Worm (Caenorhabditis elegans) whole organism, early embryonic: ENCODE measurements around the gene lido-14.

Source experiments
- B0310.2 ChIP-seq: sonication (generic microtip); optimal IDR thresholded peaks from 2 replicates; lab custom pipeline; 2016; ENCODE audit warnings: mild to moderate bottlenecking, missing genetic modification characterization, missing compliant biosample characterization
- F13C5.2 ChIP-seq: sonication (generic microtip); optimal IDR thresholded peaks from 2 replicates; lab custom pipeline; 2017; ENCODE audit warnings: mild to moderate bottlenecking, missing genetic modification characterization, inconsistent platforms, missing compliant biosample characterization
- aly-1 ChIP-seq: sonication (generic microtip); optimal IDR thresholded peaks from 2 replicates; lab custom pipeline; 2016; ENCODE audit warnings: missing genetic modification characterization, missing compliant biosample characterization
- ama-1 ChIP-seq: fragments of 150-350 bp; optimal IDR thresholded peaks from 2 replicates; lab custom pipeline; 2014
- ceh-13 ChIP-seq: fragments of 200-800 bp; sonication (Bioruptor generic); optimal IDR thresholded peaks from 2 replicates; lab custom pipeline; 2018; ENCODE audit warnings: mild to moderate bottlenecking, missing genetic modification characterization, missing compliant biosample characterization
- ceh-36 ChIP-seq: sonication (generic microtip); optimal IDR thresholded peaks from 2 replicates; lab custom pipeline; 2016; ENCODE audit warnings: missing genetic modification characterization, inconsistent platforms, missing compliant biosample characterization
- ets-7 ChIP-seq: sonication (generic microtip); optimal IDR thresholded peaks from 2 replicates; lab custom pipeline; 2016; ENCODE audit warnings: missing genotype, missing genetic modification characterization, missing compliant biosample characterization
- flt-1 ChIP-seq: fragments of 200-800 bp; sonication (Bioruptor generic); IDR thresholded peaks from 2 replicates; pipeline ENCODE4 v1.3.6; 2022; ENCODE audit warnings: missing genetic modification characterization, missing compliant biosample characterization
- hmbx-1 ChIP-seq: sonication (generic microtip); optimal IDR thresholded peaks from 2 replicates; lab custom pipeline; 2016; ENCODE audit warnings: mild to moderate bottlenecking, missing genetic modification characterization, missing compliant biosample characterization
- hmg-4 ChIP-seq: fragments of 200-800 bp; sonication (Bioruptor generic); optimal IDR thresholded peaks from 2 replicates; lab custom pipeline; 2018; ENCODE audit warnings: mild to moderate bottlenecking, missing genetic modification characterization, missing compliant biosample characterization
- hnd-1 ChIP-seq: sonication (generic microtip); optimal IDR thresholded peaks from 2 replicates; lab custom pipeline; 2016; ENCODE audit warnings: missing genetic modification characterization, missing compliant biosample characterization
- pes-1 ChIP-seq: fragments of 200-800 bp; sonication (Bioruptor generic); IDR thresholded peaks from 2 replicates; pipeline ENCODE4 v1.3.6; 2022; ENCODE audit warnings: missing genetic modification reagents, missing genetic modification characterization, missing compliant biosample characterization
- scrt-1 ChIP-seq: fragments of 200-800 bp; sonication (Bioruptor generic); IDR thresholded peaks from 2 replicates; pipeline ENCODE4 v1.3.6; 2022; ENCODE audit warnings: missing genetic modification characterization, missing compliant biosample characterization
- sea-1 ChIP-seq: fragments of 200-800 bp; sonication (Bioruptor generic); conservative IDR thresholded peaks from 2 replicates; pipeline ENCODE4 v1.3.6; 2022; ENCODE audit warnings: missing genetic modification characterization, missing compliant biosample characterization
- tbx-11 ChIP-seq: fragments of 200-800 bp; sonication (Bioruptor generic); IDR thresholded peaks from 2 replicates; pipeline ENCODE4 v1.3.6; 2022; ENCODE audit warnings: missing genetic modification characterization, missing compliant biosample characterization
- tbx-37 ChIP-seq: fragments of 200-800 bp; sonication (Bioruptor generic); conservative IDR thresholded peaks from 2 replicates; pipeline ENCODE4 v1.3.6; 2022; ENCODE audit warnings: missing genetic modification reagents, missing genetic modification characterization, missing compliant biosample characterization
- tra-4 ChIP-seq: sonication (generic microtip); optimal IDR thresholded peaks from 2 replicates; lab custom pipeline; 2017; ENCODE audit warnings: missing genetic modification characterization, missing compliant biosample characterization

The lido-14 gene

DNA sequence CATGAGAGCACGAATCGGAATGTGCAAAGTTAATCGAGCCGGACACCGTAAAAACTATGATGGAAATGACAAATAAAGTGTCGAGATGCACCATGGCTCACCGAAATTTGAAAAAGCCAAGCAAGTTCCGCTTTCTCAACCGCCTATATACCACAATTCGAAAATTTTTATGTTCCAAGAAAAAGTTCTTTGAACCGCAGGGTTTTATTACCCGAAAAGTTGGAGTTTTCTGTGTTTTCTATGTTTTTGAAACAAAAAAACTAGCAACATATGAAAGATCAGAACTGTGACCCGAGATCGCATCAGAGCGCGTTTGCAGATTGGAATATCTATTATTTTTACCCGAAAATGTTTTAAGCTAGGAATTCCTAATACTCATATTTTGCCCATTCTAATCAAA lies 31.8 kb upstream of the lido-14 start, which contains the start of gene Y46D2A.3:
Gene Y46D2A.3, minus strand, starts transcription at position 101 of the 400 bp plus-strand sequence.
- TF ChIP-seq ceh-13 (GFP tag; lab: Kevin White, UChicago) (no peak), tra-4 (no peak), hmg-4 (no peak), scrt-1 (GFP tag; lab: Robert Waterston, UW) (no peak), hmbx-1 (tag; lab: Kevin White, UChicago) (no peak), F13C5.2 (tag; lab: Kevin White, UChicago) (no peak), B0310.2 (tag; lab: Kevin White, UChicago) (no peak), flt-1 (no peak), pes-1 (GFP tag; lab: Robert Waterston, UW) (no peak), aly-1 (tag; lab: Kevin White, UChicago) (no peak), tbx-11 (GFP tag; lab: Robert Waterston, UW) (no peak), sea-1 (GFP tag; lab: Robert Waterston, UW) (no peak), ama-1 (lab: Kevin White, UChicago) (no peak), ceh-36 (no peak), ets-7 (tag; lab: Kevin White, UChicago) (no peak), hnd-1 (tag; lab: Kevin White, UChicago) (no peak), tbx-37 (GFP tag; lab: Robert Waterston, UW) (no peak)

DNA sequence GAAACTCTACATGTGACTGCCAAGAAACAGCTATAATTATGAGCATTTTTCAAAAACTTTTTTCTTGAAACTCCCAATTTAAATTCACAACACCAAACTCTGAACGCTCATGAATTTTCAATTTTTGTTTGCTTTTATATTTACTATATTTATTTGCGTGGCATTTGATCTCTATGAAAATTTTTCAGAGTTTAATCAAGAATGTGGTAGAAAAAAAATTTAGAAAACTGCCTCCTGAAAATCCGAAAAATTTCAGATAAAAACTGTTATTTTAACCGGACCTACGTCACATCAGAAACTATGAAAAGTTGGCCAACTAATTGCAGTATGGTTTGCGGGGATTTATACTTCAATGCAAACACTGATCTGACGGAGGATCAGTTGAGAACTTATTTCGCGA lies 26.9 kb upstream of the lido-14 start, which contains the start of gene irld-27:
Gene irld-27, plus strand, starts transcription at position 301 of the 400 bp plus-strand sequence.
- no peak for TF ChIP-seq B0310.2 (tag; lab: Kevin White, UChicago)
- no peak for TF ChIP-seq tbx-37 (GFP tag; lab: Robert Waterston, UW)
- TF ChIP-seq ama-1 (lab: Kevin White, UChicago): no peak
- no peak for TF ChIP-seq ceh-13 (GFP tag; lab: Kevin White, UChicago)
- TF ChIP-seq sea-1 (GFP tag; lab: Robert Waterston, UW): no peak
- no peak for TF ChIP-seq hmg-4
- TF ChIP-seq hmbx-1 (tag; lab: Kevin White, UChicago): no peak
- TF ChIP-seq ceh-36: no peak
- no peak for TF ChIP-seq flt-1
- no peak for TF ChIP-seq scrt-1 (GFP tag; lab: Robert Waterston, UW)
- no peak for TF ChIP-seq aly-1 (tag; lab: Kevin White, UChicago)

DNA sequence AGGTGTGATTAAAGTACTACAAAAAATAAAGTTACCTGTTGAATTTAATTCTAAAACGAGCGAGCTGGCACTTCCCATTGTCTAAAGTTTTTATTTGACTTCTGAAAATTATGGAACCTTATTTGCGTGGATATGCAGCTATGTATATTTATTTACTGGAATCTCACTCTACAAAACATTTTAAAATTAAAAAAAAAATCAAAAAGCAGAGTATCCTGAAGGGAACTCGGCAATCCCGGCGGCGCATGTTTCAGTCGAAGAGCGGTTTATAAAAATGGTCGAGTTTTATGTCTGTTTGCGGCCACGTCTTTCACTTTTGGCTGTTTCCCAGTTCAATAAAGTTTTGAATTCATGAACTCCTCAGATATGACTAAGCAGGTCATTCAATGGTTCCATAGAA lies 21.9 kb upstream of the lido-14 start, which contains the start of gene F14D2.19:
Gene F14D2.19, minus strand, starts transcription at position 101 of the 400 bp plus-strand sequence.
- TF ChIP-seq F13C5.2 (tag; lab: Kevin White, UChicago): no peak
- no peak for TF ChIP-seq ets-7 (tag; lab: Kevin White, UChicago)
- no peak for TF ChIP-seq B0310.2 (tag; lab: Kevin White, UChicago)
- TF ChIP-seq aly-1 (tag; lab: Kevin White, UChicago): no peak
- TF ChIP-seq pes-1 (GFP tag; lab: Robert Waterston, UW): no peak
- no peak for TF ChIP-seq hmg-4

DNA sequence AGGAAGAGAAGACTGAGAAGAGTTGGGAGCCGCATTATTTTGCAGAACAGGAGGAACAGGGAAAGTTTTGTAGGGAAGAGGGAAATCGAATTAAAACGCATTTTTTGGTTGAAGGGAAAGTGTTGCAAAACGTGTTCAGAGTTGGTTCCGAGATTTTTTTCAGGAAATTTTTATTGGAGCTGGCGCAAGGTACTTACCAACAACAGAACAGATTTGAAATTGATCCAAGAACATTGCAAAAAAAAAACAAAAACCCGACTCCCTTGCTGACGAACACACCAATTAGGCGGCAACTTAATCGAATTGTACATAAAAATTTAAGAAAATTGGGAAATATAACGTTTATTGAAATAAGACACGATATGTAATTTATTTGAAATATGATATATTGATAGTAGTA lies 20.4 kb upstream of the lido-14 start, which contains the start of gene F14D2.7:
Gene F14D2.7, minus strand, starts transcription at position 101 of the 400 bp plus-strand sequence.
- TF ChIP-seq tra-4: no peak
- TF ChIP-seq ets-7 (tag; lab: Kevin White, UChicago): no peak
- TF ChIP-seq scrt-1 (GFP tag; lab: Robert Waterston, UW): no peak
- TF ChIP-seq sea-1 (GFP tag; lab: Robert Waterston, UW): no peak
- no peak for TF ChIP-seq ceh-13 (GFP tag; lab: Kevin White, UChicago)
- TF ChIP-seq tbx-37 (GFP tag; lab: Robert Waterston, UW): no peak
- no peak for TF ChIP-seq F13C5.2 (tag; lab: Kevin White, UChicago)
- no peak for TF ChIP-seq B0310.2 (tag; lab: Kevin White, UChicago)
- no peak for TF ChIP-seq tbx-11 (GFP tag; lab: Robert Waterston, UW)
- no peak for TF ChIP-seq ama-1 (lab: Kevin White, UChicago)
- TF ChIP-seq hmbx-1 (tag; lab: Kevin White, UChicago): no peak
- no peak for TF ChIP-seq flt-1
- TF ChIP-seq ceh-36: no peak
- no peak for TF ChIP-seq hmg-4
- TF ChIP-seq pes-1 (GFP tag; lab: Robert Waterston, UW): no peak
- no peak for TF ChIP-seq hnd-1 (tag; lab: Kevin White, UChicago)
- TF ChIP-seq aly-1 (tag; lab: Kevin White, UChicago): no peak

DNA sequence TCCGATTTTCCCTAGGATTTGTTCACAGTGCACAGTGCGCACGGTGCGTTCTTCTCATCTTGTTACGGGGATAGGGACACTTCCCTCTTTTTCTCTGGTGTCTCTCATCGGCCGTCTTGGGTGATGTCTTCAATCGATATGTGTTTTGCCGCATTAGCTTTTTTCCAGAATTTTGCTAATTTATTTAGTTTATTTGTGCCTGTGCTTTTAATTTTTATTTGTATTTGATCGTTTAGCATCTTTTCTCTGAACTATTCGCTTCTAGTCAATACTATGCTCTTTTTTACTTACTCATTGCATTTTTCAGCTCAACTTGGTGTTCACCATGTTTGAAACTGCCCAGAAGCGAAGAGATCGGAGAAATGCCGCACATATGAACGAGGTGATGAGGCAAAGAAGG lies 18.7 kb upstream of the lido-14 start, which contains the start of gene F14D2.5:
Gene F14D2.5, plus strand, starts transcription at position 301 of the 400 bp plus-strand sequence.
- no peak for TF ChIP-seq tbx-11 (GFP tag; lab: Robert Waterston, UW)
- TF ChIP-seq hmg-4: no peak
- TF ChIP-seq hnd-1 (tag; lab: Kevin White, UChicago): no peak
- no peak for TF ChIP-seq sea-1 (GFP tag; lab: Robert Waterston, UW)
- no peak for TF ChIP-seq scrt-1 (GFP tag; lab: Robert Waterston, UW)
- TF ChIP-seq tra-4: no peak
- no peak for TF ChIP-seq F13C5.2 (tag; lab: Kevin White, UChicago)
- TF ChIP-seq pes-1 (GFP tag; lab: Robert Waterston, UW): no peak
- no peak for TF ChIP-seq B0310.2 (tag; lab: Kevin White, UChicago)
- no peak for TF ChIP-seq tbx-37 (GFP tag; lab: Robert Waterston, UW)
- TF ChIP-seq ets-7 (tag; lab: Kevin White, UChicago): no peak
- no peak for TF ChIP-seq ceh-13 (GFP tag; lab: Kevin White, UChicago)
- TF ChIP-seq ceh-36: no peak
- no peak for TF ChIP-seq ama-1 (lab: Kevin White, UChicago)

DNA sequence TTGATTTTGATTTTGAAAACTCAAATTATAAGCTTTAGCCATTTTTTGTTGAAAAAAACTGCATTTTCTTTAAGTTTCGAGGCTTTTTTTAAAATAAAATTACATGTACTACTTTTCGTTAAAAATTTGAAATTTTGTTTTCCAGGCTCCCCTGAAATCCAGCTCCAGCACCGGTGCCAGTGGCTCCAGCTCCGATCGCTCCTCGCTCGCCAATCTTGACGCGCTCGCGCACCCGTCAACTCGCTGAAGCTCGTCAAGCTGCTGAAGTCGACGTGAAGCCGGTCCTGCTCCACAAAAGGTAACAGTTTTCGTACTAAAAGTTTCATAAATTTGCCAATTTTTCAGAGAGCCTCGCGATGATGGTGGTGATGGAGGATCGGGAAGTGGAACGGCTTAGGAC lies 18.1 kb upstream of the lido-14 start:
- TF ChIP-seq scrt-1 (GFP tag; lab: Robert Waterston, UW): no peak
- TF ChIP-seq aly-1 (tag; lab: Kevin White, UChicago): no peak
- no peak for TF ChIP-seq sea-1 (GFP tag; lab: Robert Waterston, UW)
- no peak for TF ChIP-seq ceh-13 (GFP tag; lab: Kevin White, UChicago)
- no peak for TF ChIP-seq tra-4
- no peak for TF ChIP-seq hmg-4

DNA sequence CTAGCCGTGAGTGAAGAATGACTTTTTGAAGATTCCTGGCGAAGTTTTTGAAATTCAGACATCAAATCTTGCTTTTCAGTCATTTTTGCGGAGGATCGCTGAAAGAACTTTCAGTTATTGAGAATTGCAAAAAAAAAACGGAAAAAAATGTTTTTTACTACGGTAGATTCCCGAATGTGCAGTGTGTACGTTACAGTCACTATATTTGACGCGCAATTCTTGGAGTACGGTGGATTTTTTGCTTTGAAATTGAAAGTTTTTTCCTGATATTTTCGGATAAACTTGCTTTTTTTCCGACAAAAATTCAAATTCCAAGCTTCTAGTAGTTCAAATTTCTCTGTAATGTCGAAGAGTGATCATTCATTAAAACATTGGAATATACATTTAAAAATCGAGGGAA lies 16.9 kb upstream of the lido-14 start, which contains the start of gene F14D2.11:
Gene F14D2.11, minus strand, starts transcription at position 101 of the 400 bp plus-strand sequence.
- TF ChIP-seq ceh-13 (GFP tag; lab: Kevin White, UChicago): no peak
- no peak for TF ChIP-seq flt-1
- TF ChIP-seq ets-7 (tag; lab: Kevin White, UChicago): no peak
- no peak for TF ChIP-seq hnd-1 (tag; lab: Kevin White, UChicago)
- no peak for TF ChIP-seq tbx-37 (GFP tag; lab: Robert Waterston, UW)
- TF ChIP-seq sea-1 (GFP tag; lab: Robert Waterston, UW): no peak
- no peak for TF ChIP-seq hmbx-1 (tag; lab: Kevin White, UChicago)
- no peak for TF ChIP-seq pes-1 (GFP tag; lab: Robert Waterston, UW)
